Worm (Caenorhabditis elegans) whole organism, L4 larva: ENCODE results near the gene C36C9.5.

Experiments used
- F10B5.3 ChIP-seq: sonication (generic microtip); optimal IDR thresholded peaks from 2 replicates; lab custom pipeline; 2016; ENCODE audit warnings: mild to moderate bottlenecking, missing genetic modification characterization, missing compliant biosample characterization
- F44E2.7 ChIP-seq: fragments of 200-800 bp; sonication (Bioruptor generic); IDR thresholded peaks from 2 replicates; pipeline ENCODE4 v2.1.2; 2022; ENCODE audit warnings: missing genetic modification characterization, missing compliant biosample characterization
- ceh-82 ChIP-seq: sonication (generic microtip); optimal IDR thresholded peaks from 2 replicates; lab custom pipeline; 2017; ENCODE audit warnings: missing biosample characterization, missing genetic modification characterization
- lin-39 ChIP-seq: fragments of 150-350 bp; optimal IDR thresholded peaks from 2 replicates; lab custom pipeline; 2014; ENCODE audit warnings: missing biosample characterization, missing genetic modification reagents, missing genetic modification characterization
- pha-4 ChIP-seq, 2 experiments: fragments of 150-350 bp in 1 of 2; fragments of 200-800 bp in 1 of 2; sonication (Bioruptor generic) in 1 of 2; IDR thresholded peaks in 1 of 2; optimal IDR thresholded peaks in 1 of 2; 2 replicates each; pipeline versions ENCODE4 v1.3.6 to Lab custom; 2014 to 2022; ENCODE audit warnings: missing genetic modification characterization in 2 of 2, missing genetic modification reagents in 2 of 2, missing biosample characterization in 1 of 2, missing compliant biosample characterization in 1 of 2

ce11 chrX:1712538-1712937 is 8.8 kb upstream of the C36C9.5 start, which contains the start of gene fbxa-52:
- TF ChIP-seq F10B5.3 (tag; lab: Kevin White, UChicago): no peak
- no peak for TF ChIP-seq pha-4 (GFP tag; IDR thresholded peaks at IDR 0.05; lab: Robert Waterston, UW)
- TF ChIP-seq pha-4 (tag; optimal IDR thresholded peaks at IDR 0.05; lab: Kevin White, UChicago): no peak
- no peak for TF ChIP-seq F44E2.7 (GFP tag; lab: Robert Waterston, UW)
- TF ChIP-seq ceh-82 (tag; lab: Kevin White, UChicago): no peak
- no peak for TF ChIP-seq lin-39 (tag; lab: Kevin White, UChicago)
